Worm (Caenorhabditis elegans) whole organism, late embryonic: ENCODE results near the gene irld-38.

ENCODE experiments used
- C08G9.2 ChIP-seq: sonication (generic microtip); optimal IDR thresholded peaks from 2 replicates; lab custom pipeline; 2016; ENCODE audit warnings: mild to moderate bottlenecking, missing genetic modification characterization, moderate library complexity, missing compliant biosample characterization
- eyg-1 ChIP-seq: sonication (generic microtip); optimal IDR thresholded peaks from 2 replicates; lab custom pipeline; 2016; ENCODE audit warnings: missing genotype, missing genetic modification characterization, missing compliant biosample characterization
- lim-6 ChIP-seq: sonication (generic microtip); optimal IDR thresholded peaks from 2 replicates; lab custom pipeline; 2016; ENCODE audit warnings: missing genetic modification characterization, missing compliant biosample characterization
- nhr-11 ChIP-seq: fragments of 150-350 bp; optimal IDR thresholded peaks from 2 replicates; lab custom pipeline; 2014; ENCODE audit warnings: missing biosample characterization, missing genetic modification characterization
- pha-2 ChIP-seq: sonication (generic microtip); optimal IDR thresholded peaks from 2 replicates; lab custom pipeline; 2017; ENCODE audit warnings: mild to moderate bottlenecking, missing genetic modification characterization, missing compliant biosample characterization
- pqm-1 ChIP-seq: sonication (generic microtip); optimal IDR thresholded peaks from 2 replicates; lab custom pipeline; 2016; ENCODE audit warnings: missing genetic modification characterization, missing compliant biosample characterization
- sdc-2 ChIP-seq: sonication (generic microtip); optimal IDR thresholded peaks from 2 replicates; lab custom pipeline; 2016; ENCODE audit warnings: missing genotype, missing genetic modification characterization, missing compliant biosample characterization

ce11 chrV:3065928-3066327 lies 33.7 kb upstream of the irld-38 start, which contains the start of gene srh-185:
- TF ChIP-seq C08G9.2 (tag; lab: Kevin White, UChicago) (no peak), pha-2 (tag; lab: Kevin White, UChicago) (no peak), nhr-11 (tag; lab: Kevin White, UChicago) (no peak), pqm-1 (tag; lab: Kevin White, UChicago) (no peak), eyg-1 (no peak), lim-6 (tag; lab: Kevin White, UChicago) (no peak), sdc-2 (no peak)
